Worm (Caenorhabditis elegans) whole organism, L4/young adult: ENCODE data around the gene aptf-1.

Experiments
- W03F9.2 ChIP-seq: fragments of 150-350 bp; optimal IDR thresholded peaks from 2 replicates; lab custom pipeline; 2014; ENCODE audit warnings: missing biosample characterization, missing genetic modification characterization
- him-1 ChIP-seq: sonication (generic microtip); optimal IDR thresholded peaks from 2 replicates; lab custom pipeline; 2016; ENCODE audit warnings: missing genotype, missing genetic modification reagents, missing genetic modification characterization, missing compliant biosample characterization

DNA sequence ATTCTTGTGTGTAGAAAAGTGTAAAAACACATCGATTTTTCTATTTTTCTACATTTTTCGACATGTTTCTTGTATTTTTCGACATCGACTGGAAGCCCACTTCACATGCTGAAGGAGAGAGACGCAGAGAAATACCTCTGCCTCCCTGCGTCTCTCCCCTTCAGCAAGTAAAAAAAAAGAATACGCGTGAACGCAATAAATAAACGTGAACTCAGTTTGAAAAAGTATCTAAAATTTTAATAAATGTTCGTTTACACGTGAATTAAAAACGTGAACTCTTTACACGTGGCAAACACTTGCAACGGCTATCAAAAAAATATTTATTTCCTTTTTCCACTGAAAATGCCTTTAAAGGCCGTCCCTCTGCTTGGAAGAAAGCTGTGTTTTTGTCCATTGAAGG lies 48.1 kb downstream of the aptf-1 start, which contains the start of gene R05G9.1:
- TF ChIP-seq W03F9.2 (tag; lab: Kevin White, UChicago) = no peak
- TF ChIP-seq him-1 (tag; lab: Kevin White, UChicago) = no peak
